Fruit fly (Drosophila melanogaster): ENCODE data around the gene Fad2.

Fad2 gene

dm6 chr3L:11061200-11061599, 37.9 kb downstream of the Fad2 start, which contains the start of the genes CG6321 and Blos2 (continued):
- no peak for TF ChIP-seq amos (GFP tag; IDR thresholded peaks at IDR 0.05; ENCODE audit: partially characterized antibody)
- TF ChIP-seq Mad (GFP tag; optimal IDR thresholded peaks at IDR 0.05), result no peak
- peak; percentile 84 for TF ChIP-seq tap (tag; optimal IDR thresholded peaks at IDR 0.05)
- peak in 1 of 3 experiments; percentile 72 for TF ChIP-seq lola (GFP tag; optimal IDR thresholded peaks at IDR 0.05)
- no peak for TF ChIP-seq fu2 (GFP tag; optimal IDR thresholded peaks at IDR 0.05)
- peak; percentile 75 for TF ChIP-seq Xbp1 (GFP tag; optimal IDR thresholded peaks at IDR 0.05)
- TF ChIP-seq CG12219 (GFP tag; optimal IDR thresholded peaks at IDR 0.05), result peak; percentile 74
- TF ChIP-seq slou (GFP tag; optimal IDR thresholded peaks at IDR 0.05), result peak; percentile 8
- peak; percentile 93 for TF ChIP-seq Med (GFP tag)
- TF ChIP-seq maf-S (GFP tag; optimal IDR thresholded peaks at IDR 0.05), result no peak
- TF ChIP-seq sim (GFP tag; IDR thresholded peaks at IDR 0.05), result no peak
- TF ChIP-seq Hand (GFP tag; optimal IDR thresholded peaks at IDR 0.05), result peak; percentile 62
- no peak for TF ChIP-seq CG9797 (GFP tag; optimal IDR thresholded peaks at IDR 0.05)
- no peak for TF ChIP-seq CG17912 (GFP tag; optimal IDR thresholded peaks at IDR 0.05)
- TF ChIP-seq Dp (GFP tag; optimal IDR thresholded peaks at IDR 0.05), result peak; percentile 50
- TF ChIP-seq Abd-B (GFP tag; optimal IDR thresholded peaks at IDR 0.05), result peak; percentile 76
- peak; percentile 70; the same call in 1 of the 2 replicates for TF ChIP-seq CG32532 (GFP tag; IDR thresholded peaks at IDR 0.05)
- TF ChIP-seq CG31365 (tag; optimal IDR thresholded peaks at IDR 0.05), result peak; percentile 24
- TF ChIP-seq CG14965 (GFP tag; optimal IDR thresholded peaks at IDR 0.05; ENCODE audit: borderline replicate concordance), result no peak
- peak in 1 of 2 experiments; percentile 84 for TF ChIP-seq Eip74EF (GFP tag; optimal IDR thresholded peaks at IDR 0.05)
- TF ChIP-seq sc (optimal IDR thresholded peaks at IDR 0.05), result no peak
- peak; percentile 22 for TF ChIP-seq sc (GFP tag; optimal IDR thresholded peaks at IDR 0.05)
- TF ChIP-seq grau (tag; optimal IDR thresholded peaks at IDR 0.05), result peak; percentile 85
- TF ChIP-seq CG15514 (GFP tag; optimal IDR thresholded peaks at IDR 0.05), result peak; percentile 53
- peak in 1 of 2 experiments; percentile 32 for TF ChIP-seq pan (optimal IDR thresholded peaks at IDR 0.05)
- peak in 1 of 2 experiments; percentile 40 for TF ChIP-seq pan (GFP tag; optimal IDR thresholded peaks at IDR 0.05 in 1 of 2, IDR thresholded peaks at IDR 0.05 in 1 of 2)
- TF ChIP-seq oc (tag; optimal IDR thresholded peaks at IDR 0.05), result peak; percentile 43
- peak; percentile 30 to 84 for TF ChIP-seq crp (GFP tag; optimal IDR thresholded peaks at IDR 0.05)
- peak; percentile 31 for TF ChIP-seq CG8290 (GFP tag; optimal IDR thresholded peaks at IDR 0.05)
- peak in 1 of 2 experiments; percentile 61 for TF ChIP-seq CG8290 (tag; optimal IDR thresholded peaks at IDR 0.05)
- TF ChIP-seq tio (GFP tag; optimal IDR thresholded peaks at IDR 0.05), result peak; percentile 37
- no peak for TF ChIP-seq CG3995 (GFP tag; optimal IDR thresholded peaks at IDR 0.05)
- TF ChIP-seq B-H2 (GFP tag; optimal IDR thresholded peaks at IDR 0.05), result peak; percentile 48
- peak; percentile 59 for TF ChIP-seq CG1529 (GFP tag; optimal IDR thresholded peaks at IDR 0.05)
- peak; percentile 73 for TF ChIP-seq CG4424 (GFP tag; optimal IDR thresholded peaks at IDR 0.05)
- peak; percentile 84 for TF ChIP-seq CG17359 (tag; optimal IDR thresholded peaks at IDR 0.05)
- TF ChIP-seq CG32767 (GFP tag; IDR thresholded peaks at IDR 0.05), result 0 out of 2 replicates have a peak, but pooled peaks have one; percentile 21
- no peak for TF ChIP-seq hkb (optimal IDR thresholded peaks at IDR 0.05)
- TF ChIP-seq hkb (GFP tag; IDR thresholded peaks at IDR 0.05), result peak; percentile 86
- no peak for TF ChIP-seq Tbp (GFP tag; optimal IDR thresholded peaks at IDR 0.05)
- no peak for TF ChIP-seq abd-A (tag; optimal IDR thresholded peaks at IDR 0.05)
- no peak for TF ChIP-seq CG2129 (GFP tag; IDR thresholded peaks at IDR 0.05; ENCODE audit: partially characterized antibody)
- TF ChIP-seq CG11560 (tag; IDR thresholded peaks at IDR 0.05), result no peak
- TF ChIP-seq TFAM (GFP tag; optimal IDR thresholded peaks at IDR 0.05), result no peak
- peak; percentile 27; the same call in 1 of the 2 replicates for TF ChIP-seq CG10959 (GFP tag; IDR thresholded peaks at IDR 0.05)
- peak; percentile 53; the same call in 1 of the 3 replicates for TF ChIP-seq so (GFP tag; IDR thresholded peaks at IDR 0.05)
- TF ChIP-seq MTF-1 (GFP tag; optimal IDR thresholded peaks at IDR 0.05; ENCODE audit: borderline replicate concordance), result peak; percentile 6
- no peak for TF ChIP-seq cad (GFP tag; optimal IDR thresholded peaks at IDR 0.05)
- 0 out of 3 replicates have a peak, but pooled peaks have one; percentile 27 for TF ChIP-seq H15 (GFP tag; IDR thresholded peaks at IDR 0.05)
- peak; percentile 3 for TF ChIP-seq tx (GFP tag; optimal IDR thresholded peaks at IDR 0.05)
- no peak for TF ChIP-seq Atf3 (GFP tag; optimal IDR thresholded peaks at IDR 0.05)
